Worm (Caenorhabditis elegans): Measurements from ENCODE around the gene hdl-1.

hdl-1 gene

ce11 chrIV:11911723-11912122, 37.9 kb downstream of the hdl-1 start, which contains the start of gene VZK822L.2:
Gene VZK822L.2 (plus strand): TSS chrIV:11912023.
- TF ChIP-seq mes-4 (tag; optimal IDR thresholded peaks at IDR 0.05) = no peak
- no peak for TF ChIP-seq mcd-1 (GFP tag; IDR thresholded peaks at IDR 0.05)
- no peak for TF ChIP-seq attf-6 (GFP tag; IDR thresholded peaks at IDR 0.05)
- peak; percentile 28 for TF ChIP-seq nhr-80 (tag; optimal IDR thresholded peaks at IDR 0.05)
- no peak for TF ChIP-seq madf-10 (tag; optimal IDR thresholded peaks at IDR 0.05)

- TF ChIP-seq mcd-1 (GFP tag; IDR thresholded peaks at IDR 0.05) (no peak), snpc-4 (GFP tag; optimal IDR thresholded peaks at IDR 0.05) (no peak), snpc-4 (tag; optimal IDR thresholded peaks at IDR 0.05) (no peak), F55B11.4 (tag; optimal IDR thresholded peaks at IDR 0.05; ENCODE audit: borderline replicate concordance, insufficient read depth) (no peak), F33H1.4 (GFP tag; IDR thresholded peaks at IDR 0.05) (no peak), rcor-1 (GFP tag; IDR thresholded peaks at IDR 0.05) (no peak), madf-3 (GFP tag; IDR thresholded peaks at IDR 0.05) (no peak), C17E4.6 (GFP tag; IDR thresholded peaks at IDR 0.05) (no peak), lsl-1 (GFP tag; optimal IDR thresholded peaks at IDR 0.05) (no peak), nfyb-1 (GFP tag; IDR thresholded peaks at IDR 0.05) (no peak), ztf-22 (GFP tag; optimal IDR thresholded peaks at IDR 0.05) (no peak), efl-1 (GFP tag; optimal IDR thresholded peaks at IDR 0.05) (no peak), B0035.1 (tag; optimal IDR thresholded peaks at IDR 0.05) (no peak), nfya-2 (GFP tag; IDR thresholded peaks at IDR 0.05) (no peak), pha-4 (tag; optimal IDR thresholded peaks at IDR 0.05) (no peak), lin-26 (GFP tag; IDR thresholded peaks at IDR 0.05) (no peak), hsf-1 (GFP tag; IDR thresholded peaks at IDR 0.05) (no peak), F22D6.2 (tag; optimal IDR thresholded peaks at IDR 0.05) (no peak), athp-1 (tag; optimal IDR thresholded peaks at IDR 0.05) (no peak)
Measured at ce11 chrIV:11908733-11909132, 40.9 kb downstream of the hdl-1 start.

ce11 chrIV:11903676-11904075, 45.9 kb downstream of the hdl-1 start:
- TF ChIP-seq nhr-90 (tag; optimal IDR thresholded peaks at IDR 0.05) (no peak), hmg-1.2 (GFP tag; IDR thresholded peaks at IDR 0.05) (no peak), madf-10 (tag; optimal IDR thresholded peaks at IDR 0.05) (no peak), attf-5 (GFP tag; optimal IDR thresholded peaks at IDR 0.05) (no peak), pha-4 (tag; optimal IDR thresholded peaks at IDR 0.05) (no peak), F33H1.4 (GFP tag; IDR thresholded peaks at IDR 0.05) (no peak), lag-1 (GFP tag; IDR thresholded peaks at IDR 0.05) (no peak), hrde-1 (tag; optimal IDR thresholded peaks at IDR 0.05; ENCODE audit: borderline replicate concordance) (no peak), rcor-1 (GFP tag; IDR thresholded peaks at IDR 0.05) (no peak), lsy-27 (tag; optimal IDR thresholded peaks at IDR 0.05; ENCODE audit: borderline replicate concordance, insufficient read depth) (no peak), madf-6 (GFP tag; IDR thresholded peaks at IDR 0.05) (no peak), hmg-20 (GFP tag; IDR thresholded peaks at IDR 0.05) (no peak), snpc-3.4 (tag; optimal IDR thresholded peaks at IDR 0.05) (no peak), F52B5.7 (tag; optimal IDR thresholded peaks at IDR 0.05) (no peak)

ce11 chrIV:11902832-11903231, 46.8 kb downstream of the hdl-1 start:
- peak; percentile 1 for TF ChIP-seq nhr-80 (tag; optimal IDR thresholded peaks at IDR 0.05)
- TF ChIP-seq sea-2 (GFP tag; IDR thresholded peaks at IDR 0.05) = no peak

Data from whole organism, young adult.